Worm (Caenorhabditis elegans) whole organism, L1 larva: ENCODE results near the gene npr-6.

Source experiments
- C34B4.2 ChIP-seq: sonication (generic microtip); optimal IDR thresholded peaks from 2 replicates; lab custom pipeline; 2017; ENCODE audit warnings: mild to moderate bottlenecking, missing genetic modification characterization, missing compliant biosample characterization
- ama-1 ChIP-seq: fragments of 150-350 bp; optimal IDR thresholded peaks from 2 replicates; lab custom pipeline; 2014
- blmp-1 ChIP-seq: fragments of 150-350 bp; optimal IDR thresholded peaks from 2 replicates; lab custom pipeline; 2014; ENCODE audit warnings: missing biosample characterization, missing genetic modification characterization
- ceh-8 ChIP-seq: fragments of 200-800 bp; sonication (Bioruptor generic); optimal IDR thresholded peaks from 2 replicates; lab custom pipeline; 2018; ENCODE audit warnings: mild to moderate bottlenecking, missing genetic modification characterization, moderate library complexity, missing compliant biosample characterization
- ceh-82 ChIP-seq, 3 experiments: fragments of 150-350 bp in 1 of 3; sonication (generic microtip) in 2 of 3; optimal IDR thresholded peaks; 2 replicates each; lab custom pipeline; 2014 to 2017; ENCODE audit warnings: missing biosample characterization in 3 of 3, missing genetic modification characterization in 3 of 3
- efl-1 ChIP-seq, 4 experiments: fragments of 150-350 bp; optimal IDR thresholded peaks in 3 of 4; peaks in 1 of 4; 1 replicate in 1 of 4; 2 replicates in 3 of 4; lab custom pipeline; 2014; ENCODE audit warnings: missing biosample characterization in 2 of 4, missing genetic modification characterization in 2 of 4, missing genetic modification reagents in 2 of 4
- egl-27 ChIP-seq, 2 experiments: fragments of 150-350 bp in 1 of 2; sonication (generic microtip); optimal IDR thresholded peaks; 3 replicates each; lab custom pipeline; 2017 to 2018; ENCODE audit warnings: missing biosample characterization in 2 of 2, missing genetic modification characterization in 2 of 2, missing genetic modification reagents in 2 of 2
- elt-2 ChIP-seq: sonication (generic microtip); optimal IDR thresholded peaks from 2 replicates; lab custom pipeline; 2016; ENCODE audit warnings: missing genetic modification characterization, mild to moderate bottlenecking, inconsistent platforms, missing compliant biosample characterization, missing genetic modification reagents
- elt-3 ChIP-seq, 6 experiments: fragments of 150-350 bp in 1 of 6; sonication (generic microtip); optimal IDR thresholded peaks; 2 replicates each; lab custom pipeline; 2017 to 2018; ENCODE audit warnings: missing biosample characterization in 6 of 6, missing genetic modification characterization in 6 of 6, inconsistent platforms in 1 of 6
- ets-5 ChIP-seq: fragments of 200-800 bp; sonication (Bioruptor generic); IDR thresholded peaks from 2 replicates; pipeline ENCODE4 v1.3.6; 2022; ENCODE audit warnings: missing genetic modification characterization, missing compliant biosample characterization
- fkh-4 ChIP-seq: sonication (generic microtip); optimal IDR thresholded peaks from 2 replicates; lab custom pipeline; 2016; ENCODE audit warnings: missing compliant biosample characterization, missing genetic modification characterization, borderline replicate concordance
- fkh-8 ChIP-seq: sonication (generic microtip); optimal IDR thresholded peaks from 2 replicates; lab custom pipeline; 2016; ENCODE audit warnings: mild to moderate bottlenecking, missing genetic modification characterization, missing compliant biosample characterization
- isw-1 ChIP-seq: fragments of 200-800 bp; sonication (Bioruptor generic); IDR thresholded peaks from 2 replicates; pipeline ENCODE4 v1.3.6; 2022; ENCODE audit warnings: missing genetic modification characterization, missing compliant biosample characterization
- lin-13 ChIP-seq: fragments of 150-350 bp; optimal IDR thresholded peaks from 2 replicates; lab custom pipeline; 2014; ENCODE audit warnings: missing biosample characterization, missing genetic modification reagents, missing genetic modification characterization
- lin-14 ChIP-seq: fragments of 200-800 bp; sonication (Bioruptor generic); optimal IDR thresholded peaks from 2 replicates; lab custom pipeline; 2018; ENCODE audit warnings: mild to moderate bottlenecking, missing genetic modification characterization, moderate library complexity, missing compliant biosample characterization
- lin-15B ChIP-seq: fragments of 150-350 bp; sonication (generic microtip); optimal IDR thresholded peaks from 3 replicates; lab custom pipeline; 2014; ENCODE audit warnings: missing biosample characterization, missing genetic modification characterization
- mep-1 ChIP-seq: fragments of 150-350 bp; optimal IDR thresholded peaks from 2 replicates; lab custom pipeline; 2014; ENCODE audit warnings: missing biosample characterization, missing genetic modification characterization
- nhr-19 ChIP-seq: fragments of 200-800 bp; sonication (Bioruptor generic); conservative IDR thresholded peaks from 2 replicates; pipeline ENCODE4 v1.3.6; 2022; ENCODE audit warnings: missing genetic modification characterization, missing compliant biosample characterization
- nhr-20 ChIP-seq: sonication (generic microtip); optimal IDR thresholded peaks from 2 replicates; lab custom pipeline; 2016; ENCODE audit warnings: mild to moderate bottlenecking, missing genetic modification characterization, missing compliant biosample characterization
- nhr-28 ChIP-seq: fragments of 150-350 bp; optimal IDR thresholded peaks from 2 replicates; lab custom pipeline; 2014; ENCODE audit warnings: missing biosample characterization, missing genetic modification characterization
- nhr-47 ChIP-seq: sonication (generic microtip); optimal IDR thresholded peaks from 2 replicates; lab custom pipeline; 2016; ENCODE audit warnings: mild to moderate bottlenecking, missing genetic modification characterization, moderate library complexity, missing compliant biosample characterization
- nhr-71 ChIP-seq: sonication (generic microtip); optimal IDR thresholded peaks from 2 replicates; lab custom pipeline; 2016; ENCODE audit warnings: mild to moderate bottlenecking, missing genetic modification characterization, moderate library complexity, missing compliant biosample characterization
- nhr-77 ChIP-seq: fragments of 150-350 bp; optimal IDR thresholded peaks from 2 replicates; lab custom pipeline; 2014; ENCODE audit warnings: missing biosample characterization, missing genetic modification characterization
- nhr-85 ChIP-seq: sonication (generic microtip); peaks from one replicate; lab custom pipeline; 2016; ENCODE audit warnings: missing genetic modification characterization, inconsistent platforms, missing compliant biosample characterization
- nhr-90 ChIP-seq: sonication (generic microtip); optimal IDR thresholded peaks from 2 replicates; lab custom pipeline; 2016; ENCODE audit warnings: mild to moderate bottlenecking, missing genetic modification characterization, missing compliant biosample characterization; ENCODE audit not compliant: poor library complexity
- pag-3 ChIP-seq: sonication (generic microtip); optimal IDR thresholded peaks from 2 replicates; lab custom pipeline; 2017; ENCODE audit warnings: missing genetic modification characterization, mild to moderate bottlenecking, missing compliant biosample characterization, antibody characterized with exemption, borderline replicate concordance; ENCODE audit not compliant: insufficient read depth
- skn-1 ChIP-seq: fragments of 150-350 bp; optimal IDR thresholded peaks from 2 replicates; lab custom pipeline; 2014; ENCODE audit warnings: missing biosample characterization, missing genetic modification characterization
- snu-23 ChIP-seq: sonication (generic microtip); optimal IDR thresholded peaks from 2 replicates; lab custom pipeline; 2016; ENCODE audit warnings: missing genetic modification characterization, missing compliant biosample characterization
- sup-37 ChIP-seq: fragments of 200-800 bp; sonication (Bioruptor generic); optimal IDR thresholded peaks from 2 replicates; lab custom pipeline; 2018; ENCODE audit warnings: mild to moderate bottlenecking, missing genetic modification characterization, missing compliant biosample characterization
- swsn-7 ChIP-seq: sonication (generic microtip); optimal IDR thresholded peaks from 2 replicates; lab custom pipeline; 2016; ENCODE audit warnings: missing genetic modification characterization, missing compliant biosample characterization
- unc-62 ChIP-seq: fragments of 150-350 bp; optimal IDR thresholded peaks from 2 replicates; lab custom pipeline; 2014; ENCODE audit warnings: missing biosample characterization, missing genetic modification reagents, missing genetic modification characterization
- unc-86 ChIP-seq: sonication (generic microtip); optimal IDR thresholded peaks from 2 replicates; lab custom pipeline; 2016; ENCODE audit warnings: missing genetic modification characterization, missing compliant biosample characterization
- unc-98 ChIP-seq: fragments of 200-800 bp; sonication (Bioruptor generic); IDR thresholded peaks from 2 replicates; pipeline ENCODE4 v1.3.6; 2022; ENCODE audit warnings: missing genetic modification characterization, missing compliant biosample characterization
- zag-1 ChIP-seq: fragments of 150-350 bp; optimal IDR thresholded peaks from 2 replicates; lab custom pipeline; 2014; ENCODE audit warnings: missing biosample characterization, missing genetic modification characterization
- ztf-11 ChIP-seq, 2 experiments: sonication (generic microtip); optimal IDR thresholded peaks; 2 replicates each; lab custom pipeline; 2016 to 2017; ENCODE audit warnings: missing genetic modification characterization in 2 of 2, missing biosample characterization in 1 of 2, missing compliant biosample characterization in 1 of 2

Gene npr-6

DNA sequence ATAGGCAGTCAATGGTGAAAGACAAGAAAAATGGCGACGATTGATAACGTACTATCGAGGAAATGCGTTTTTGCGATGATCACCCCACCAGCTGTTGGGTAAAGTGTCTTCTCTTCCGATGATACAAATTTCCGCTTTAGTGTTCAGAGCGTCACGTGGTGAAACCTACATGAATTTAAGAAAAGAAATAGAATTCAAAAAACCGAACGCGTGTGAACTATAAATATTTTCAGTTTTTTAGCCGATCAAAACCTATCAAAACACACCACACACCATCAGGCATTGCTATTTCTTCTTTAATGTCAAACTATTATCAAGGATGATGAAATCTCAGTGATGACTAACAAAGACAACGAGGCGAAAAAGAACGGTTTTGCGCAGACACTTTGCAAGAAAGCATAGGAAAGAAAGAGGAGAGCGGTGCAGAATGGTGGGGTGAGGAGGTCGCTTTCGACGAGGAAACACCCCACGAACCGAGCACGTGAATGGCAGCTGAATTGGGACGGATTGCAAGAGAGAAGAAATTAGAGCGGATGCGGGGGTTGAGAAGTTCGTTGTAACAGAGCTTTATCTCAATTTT lies 46.6 kb upstream of the npr-6 start (continued):
- TF ChIP-seq C34B4.2 (tag; lab: Kevin White, UChicago) (no peak), sup-37 (no peak), nhr-47 (tag; lab: Kevin White, UChicago) (peak; percentile 25), lin-13 (GFP tag; lab: Kevin White, UChicago) (no peak), nhr-77 (tag; lab: Kevin White, UChicago) (peak; percentile 44), zag-1 (no peak), egl-27 (tag; optimal IDR thresholded peaks at IDR 0.05; lab: Kevin White, UChicago) (peak; percentile 21 to 55)

DNA sequence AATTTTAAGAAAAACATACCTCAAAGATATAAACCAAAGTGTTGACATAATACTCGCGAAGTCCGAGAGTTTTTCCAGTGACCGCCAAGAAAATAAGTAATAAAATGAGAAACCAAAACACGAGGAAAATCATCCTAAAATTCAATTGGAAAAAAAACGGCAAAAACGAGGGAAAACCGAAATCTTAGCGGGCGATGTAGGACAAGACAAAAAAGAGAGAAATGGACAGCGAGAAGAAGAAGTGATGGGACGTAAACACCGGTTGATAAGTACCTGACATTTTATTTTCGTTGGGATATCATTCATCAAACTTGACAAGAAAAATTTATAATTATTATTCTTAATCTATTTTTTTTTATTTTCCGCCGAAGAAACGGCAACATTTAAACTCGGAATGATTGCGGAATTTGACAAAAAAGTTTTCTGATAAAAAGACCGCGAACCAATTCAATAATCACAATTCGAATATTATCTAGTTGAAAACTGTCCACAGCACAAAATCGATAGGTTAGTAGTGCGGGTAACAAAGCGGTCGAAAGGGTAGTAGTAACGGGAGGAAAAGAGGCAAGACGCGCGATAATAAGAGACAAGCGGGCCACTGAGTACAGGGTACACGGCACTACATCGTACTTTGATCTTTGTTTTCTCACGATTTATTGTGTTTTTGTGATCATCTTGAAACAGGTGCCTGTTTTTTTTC lies 41.9 kb upstream of the npr-6 start, which contains the start of gene acl-5:
Gene acl-5, minus strand, starts transcription at position 134 of the 700 bp plus-strand sequence.
- TF ChIP-seq blmp-1 (tag; lab: Kevin White, UChicago) (peak; percentile 84), ceh-82 (tag; optimal IDR thresholded peaks at IDR 0.05; lab: Kevin White, UChicago) (no peak), fkh-8 (tag; lab: Kevin White, UChicago) (no peak), lin-15B (tag; lab: Kevin White, UChicago) (no peak), elt-3 (tag; optimal IDR thresholded peaks at IDR 0.05; lab: Kevin White, UChicago) (peak in 2 of 6 experiments; percentile 1 to 76), elt-2 (peak; percentile 33), nhr-85 (peak; percentile 59), nhr-19 (GFP tag; lab: Robert Waterston, UW) (0 out of 2 replicates have a peak, but pooled peaks have one; percentile 15), pag-3 (tag; lab: Kevin White, UChicago) (no peak), nhr-71 (tag; lab: Kevin White, UChicago) (peak; percentile 17), ceh-8 (GFP tag; lab: Kevin White, UChicago) (no peak), mep-1 (tag; lab: Kevin White, UChicago) (no peak), swsn-7 (tag; lab: Kevin White, UChicago) (no peak), unc-62 (GFP tag; lab: Kevin White, UChicago) (no peak), fkh-4 (tag; lab: Kevin White, UChicago) (no peak), efl-1 (optimal IDR thresholded peaks at IDR 0.05; lab: Kevin White, UChicago) (no peak), efl-1 (GFP tag; optimal IDR thresholded peaks at IDR 0.05 in 1 of 2; lab: Kevin White, UChicago) (peak in 1 of 2 experiments; percentile 70), skn-1 (tag; lab: Kevin White, UChicago) (no peak), lin-14 (GFP tag; lab: Kevin White, UChicago) (no peak), snu-23 (peak; percentile 9), nhr-20 (tag; lab: Kevin White, UChicago) (peak; percentile 10)

DNA sequence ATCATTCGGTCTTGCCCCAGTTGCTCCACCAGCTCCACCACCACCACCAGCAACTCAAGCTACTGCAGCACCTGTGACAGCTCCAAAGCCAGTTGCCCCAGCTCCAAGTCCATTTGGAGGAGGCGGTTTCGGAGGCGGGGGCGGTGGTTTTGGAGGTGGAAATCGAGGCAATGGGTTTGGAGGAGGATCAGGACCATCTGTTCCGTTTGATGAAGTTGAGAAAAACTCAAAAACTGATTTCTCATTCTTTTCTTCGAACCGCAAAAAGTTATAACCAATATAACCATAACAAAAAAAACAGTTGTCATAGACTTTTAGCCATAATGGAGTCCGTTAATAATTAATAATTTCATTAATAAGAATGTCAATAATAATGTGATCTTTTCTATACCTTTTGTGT lies 35.9 kb upstream of the npr-6 start:
- no peak for TF ChIP-seq fkh-8 (tag; lab: Kevin White, UChicago)
- no peak for TF ChIP-seq ama-1 (lab: Kevin White, UChicago)
- no peak for TF ChIP-seq ets-5 (GFP tag; lab: Robert Waterston, UW)
- no peak for TF ChIP-seq unc-86 (tag; lab: Kevin White, UChicago)
- no peak for TF ChIP-seq skn-1 (tag; lab: Kevin White, UChicago)
- TF ChIP-seq isw-1 (GFP tag; lab: Robert Waterston, UW), result no peak
- no peak for TF ChIP-seq lin-14 (GFP tag; lab: Kevin White, UChicago)
- no peak for TF ChIP-seq ztf-11 (tag; optimal IDR thresholded peaks at IDR 0.05; lab: Kevin White, UChicago)
- no peak for TF ChIP-seq nhr-90 (tag; lab: Kevin White, UChicago)

DNA sequence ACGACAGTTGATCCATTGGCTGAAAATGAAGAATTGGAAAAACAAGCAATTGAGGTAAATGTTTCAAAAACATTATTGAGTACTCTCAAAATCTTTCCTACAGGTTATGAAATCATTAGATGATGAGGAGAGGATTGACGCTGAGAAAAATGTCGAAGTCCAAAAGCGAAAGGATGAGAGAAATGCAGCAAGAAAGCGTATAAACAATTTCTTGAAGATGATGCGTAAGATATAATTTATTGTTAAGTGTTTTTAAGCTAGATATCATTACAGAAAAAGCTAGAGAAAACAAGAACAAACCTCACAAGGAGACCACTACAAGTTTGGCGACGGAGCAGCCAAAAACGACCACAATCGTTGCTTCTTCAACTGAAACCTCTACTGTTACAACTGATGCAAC lies 34.1 kb upstream of the npr-6 start:
- peak; percentile 66 for TF ChIP-seq blmp-1 (tag; lab: Kevin White, UChicago)
- TF ChIP-seq unc-98 (GFP tag; lab: Robert Waterston, UW), result no peak
- no peak for TF ChIP-seq nhr-28 (tag; lab: Kevin White, UChicago)
